Fruit fly (Drosophila melanogaster): ENCODE data around the gene CG13083.

Gene CG13083

DNA sequence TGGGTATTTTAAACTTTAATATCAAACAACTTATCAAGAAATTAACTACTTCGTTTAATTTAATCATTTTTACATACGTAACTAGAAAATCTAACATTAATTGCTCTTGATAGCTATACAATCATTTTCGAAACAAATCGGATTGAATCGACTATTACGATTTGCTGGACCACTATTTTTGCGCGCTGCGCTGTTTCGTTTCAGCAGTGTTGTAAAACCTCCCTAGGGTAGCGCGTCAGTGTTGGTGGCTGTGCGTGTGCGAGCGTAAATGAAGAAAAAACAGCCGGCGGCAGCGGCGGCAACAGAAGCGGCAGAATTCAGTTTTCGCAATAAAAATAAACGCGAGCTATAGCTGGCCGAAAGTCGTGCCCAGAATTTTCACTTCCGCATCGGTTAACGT, 46.0 kb downstream of the CG13083 start, which contains the start of gene CG33116:
Gene CG33116, plus strand, starts transcription at position 233 of the 400 bp plus-strand sequence.
- TF ChIP-seq CG1233 (GFP tag; optimal IDR thresholded peaks at IDR 0.05) (peak; percentile 80), CG30403 (GFP tag; optimal IDR thresholded peaks at IDR 0.05) (peak; percentile 87), CG7357 (GFP tag; IDR thresholded peaks at IDR 0.05) (peak; percentile 51; the same call in 1 of the 3 replicates), zen2 (GFP tag; IDR thresholded peaks at IDR 0.05; ENCODE audit: partially characterized antibody) (no peak), sd (tag; optimal IDR thresholded peaks at IDR 0.05) (peak; percentile 51), CG2875 (GFP tag; optimal IDR thresholded peaks at IDR 0.05) (peak; percentile 70), CG32532 (GFP tag; IDR thresholded peaks at IDR 0.05) (peak; percentile 82), CG6791 (GFP tag; IDR thresholded peaks at IDR 0.05; ENCODE audit: partially characterized antibody) (peak; percentile 42; the same call in 1 of the 3 replicates), Doc2 (GFP tag; IDR thresholded peaks at IDR 0.05) (no peak), otp (GFP tag; IDR thresholded peaks at IDR 0.05) (peak; percentile 43; the same call in 2 of the 3 replicates), Dref (GFP tag; IDR thresholded peaks at IDR 0.05) (peak; percentile 35; the same call in 1 of the 2 replicates), CG7745 (tag; optimal IDR thresholded peaks at IDR 0.05) (peak; percentile 14), seq (GFP tag; IDR thresholded peaks at IDR 0.05) (peak; percentile 78), amos (GFP tag; IDR thresholded peaks at IDR 0.05; ENCODE audit: partially characterized antibody) (no peak; the same call in 1 of the 2 replicates), chinmo (GFP tag; IDR thresholded peaks at IDR 0.05; ENCODE audit: partially characterized antibody) (0 out of 4 replicates have a peak, but pooled peaks have one; percentile 46), Lhr (GFP tag; optimal IDR thresholded peaks at IDR 0.05) (peak; percentile 44), CG18764 (GFP tag; optimal IDR thresholded peaks at IDR 0.05) (peak; percentile 38), Stat92E (GFP tag; optimal IDR thresholded peaks at IDR 0.05) (peak in 1 of 3 experiments; percentile 18), usp (GFP tag; optimal IDR thresholded peaks at IDR 0.05) (no peak), HLH3B (GFP tag; IDR thresholded peaks at IDR 0.05) (peak; percentile 76), ind (GFP tag; optimal IDR thresholded peaks at IDR 0.05) (peak; percentile 85), CG32767 (GFP tag; IDR thresholded peaks at IDR 0.05) (0 out of 2 replicates have a peak, but pooled peaks have one; percentile 54), sima (GFP tag; optimal IDR thresholded peaks at IDR 0.05) (peak; percentile 1), HHEX (GFP tag; optimal IDR thresholded peaks at IDR 0.05) (peak; percentile 79), schlank (tag; optimal IDR thresholded peaks at IDR 0.05) (peak; percentile 69), Side (GFP tag; optimal IDR thresholded peaks at IDR 0.05) (peak; percentile 80), CG7271 (tag; optimal IDR thresholded peaks at IDR 0.05) (peak; percentile 29), Aef1 (GFP tag; IDR thresholded peaks at IDR 0.05) (peak; percentile 65), ewg (GFP tag; optimal IDR thresholded peaks at IDR 0.05) (peak; percentile 67), CTCF (GFP tag; optimal IDR thresholded peaks at IDR 0.05) (peak; percentile 30), CG4404 (GFP tag; IDR thresholded peaks at IDR 0.05) (peak; percentile 66), CG4730 (GFP tag; IDR thresholded peaks at IDR 0.05) (peak; percentile 55), z (GFP tag; IDR thresholded peaks at IDR 0.05) (no peak), CG9817 (tag; optimal IDR thresholded peaks at IDR 0.05) (peak; percentile 65), ttk (GFP tag; IDR thresholded peaks at IDR 0.05) (peak; percentile 75), Opbp (GFP tag; IDR thresholded peaks at IDR 0.05; ENCODE audit: partially characterized antibody) (peak; percentile 65; the same call in 2 of the 3 replicates), CG10267 (tag; optimal IDR thresholded peaks at IDR 0.05) (peak; percentile 97), CG10209 (GFP tag; optimal IDR thresholded peaks at IDR 0.05) (peak; percentile 76), slp2 (GFP tag; optimal IDR thresholded peaks at IDR 0.05) (peak; percentile 73), gce (GFP tag; IDR thresholded peaks at IDR 0.05) (peak; percentile 27; the same call in 1 of the 3 replicates), Atf6 (GFP tag; IDR thresholded peaks at IDR 0.05) (peak; percentile 83), CG7372 (GFP tag; IDR thresholded peaks at IDR 0.05) (0 out of 2 replicates have a peak, but pooled peaks have one; percentile 13), Hey (tag; optimal IDR thresholded peaks at IDR 0.05) (peak; percentile 60), CG6765 (GFP tag; optimal IDR thresholded peaks at IDR 0.05) (peak; percentile 71), mirr (GFP tag; optimal IDR thresholded peaks at IDR 0.05) (peak; percentile 34), Lpt (GFP tag; optimal IDR thresholded peaks at IDR 0.05) (no peak), grn (GFP tag; optimal IDR thresholded peaks at IDR 0.05) (peak; percentile 25), kni (GFP tag; optimal IDR thresholded peaks at IDR 0.05) (peak; percentile 12), Dbx (GFP tag; IDR thresholded peaks at IDR 0.05) (peak; percentile 77; the same call in 2 of the 3 replicates), CG4820 (GFP tag; optimal IDR thresholded peaks at IDR 0.05) (peak; percentile 75)

Data from whole organism, embryonic.